Fruit fly (Drosophila melanogaster): ENCODE measurements around the gene CG14074.

Gene CG14074

DNA sequence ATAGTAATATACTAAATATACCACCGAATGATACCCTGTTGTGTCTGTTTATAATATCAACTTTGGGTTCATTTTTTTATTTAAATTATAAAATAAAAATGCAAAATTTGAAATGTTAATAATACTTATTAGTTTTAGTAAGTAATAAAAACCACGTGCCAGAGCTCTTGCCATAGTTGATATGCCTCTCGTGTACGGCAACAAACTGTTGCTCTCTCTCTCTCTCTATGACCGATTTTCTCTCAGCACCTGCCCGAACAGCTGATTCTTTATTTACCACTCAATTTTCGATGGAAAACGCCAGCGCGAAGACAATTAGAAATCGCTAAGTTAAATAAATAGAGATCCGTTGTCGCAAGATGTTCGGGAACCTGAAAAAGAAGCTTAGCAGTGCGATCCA is 1.5 kb downstream of the CG14074 start, which contains the start of gene Dysb (continued):
- TF ChIP-seq ham (GFP tag; IDR thresholded peaks at IDR 0.05) = no peak
- no peak for TF ChIP-seq pan (optimal IDR thresholded peaks at IDR 0.05)
- peak in 1 of 2 experiments; percentile 93 for TF ChIP-seq pan (GFP tag; optimal IDR thresholded peaks at IDR 0.05 in 1 of 2, IDR thresholded peaks at IDR 0.05 in 1 of 2)
- TF ChIP-seq Scr (GFP tag; IDR thresholded peaks at IDR 0.05; ENCODE audit: partially characterized antibody) = no peak
- peak; percentile 24 for TF ChIP-seq CG7745 (tag; optimal IDR thresholded peaks at IDR 0.05)
- TF ChIP-seq H15 (GFP tag; IDR thresholded peaks at IDR 0.05) = peak; percentile 90
- peak; percentile 86 for TF ChIP-seq kah (GFP tag; optimal IDR thresholded peaks at IDR 0.05)
- TF ChIP-seq hth (optimal IDR thresholded peaks at IDR 0.05) = no peak
- TF ChIP-seq CG15514 (GFP tag; optimal IDR thresholded peaks at IDR 0.05) = peak; percentile 85
- TF ChIP-seq CG11247 (GFP tag; IDR thresholded peaks at IDR 0.05) = peak; percentile 89
- peak; percentile 73 for TF ChIP-seq psq (GFP tag; optimal IDR thresholded peaks at IDR 0.05)
- peak; percentile 88 for TF ChIP-seq caup (GFP tag; optimal IDR thresholded peaks at IDR 0.05; ENCODE audit: severe bottlenecking)
- TF ChIP-seq shn (GFP tag; optimal IDR thresholded peaks at IDR 0.05) = peak; percentile 26
- peak; percentile 5 for TF ChIP-seq da (GFP tag; optimal IDR thresholded peaks at IDR 0.05)
- TF ChIP-seq row (GFP tag; IDR thresholded peaks at IDR 0.05) = peak; percentile 97
- TF ChIP-seq az2 (GFP tag; optimal IDR thresholded peaks at IDR 0.05) = peak; percentile 88
- TF ChIP-seq crc (GFP tag; optimal IDR thresholded peaks at IDR 0.05) = peak; percentile 42
- TF ChIP-seq CG13775 (GFP tag; optimal IDR thresholded peaks at IDR 0.05) = peak; percentile 78
- TF ChIP-seq CG2129 (GFP tag; IDR thresholded peaks at IDR 0.05; ENCODE audit: partially characterized antibody) = no peak
- no peak for TF ChIP-seq Hr39 (optimal IDR thresholded peaks at IDR 0.05)
- TF ChIP-seq CG18599 (GFP tag; optimal IDR thresholded peaks at IDR 0.05) = peak; percentile 91
- no peak; the same call in none of the 2 replicates for TF ChIP-seq ssp (GFP tag; IDR thresholded peaks at IDR 0.05)
- TF ChIP-seq toy (GFP tag; IDR thresholded peaks at IDR 0.05) = peak; percentile 77; the same call in 1 of the 2 replicates
- TF ChIP-seq lilli (GFP tag; optimal IDR thresholded peaks at IDR 0.05) = peak; percentile 84
- peak; percentile 89 for TF ChIP-seq so (GFP tag; IDR thresholded peaks at IDR 0.05)
- TF ChIP-seq crol (GFP tag; IDR thresholded peaks at IDR 0.05) = no peak
- TF ChIP-seq CG12299 (tag; optimal IDR thresholded peaks at IDR 0.05) = peak; percentile 86
- TF ChIP-seq jing (GFP tag; optimal IDR thresholded peaks at IDR 0.05) = peak; percentile 36
- TF ChIP-seq HLH4C (GFP tag; IDR thresholded peaks at IDR 0.05; ENCODE audit: partially characterized antibody) = no peak
- TF ChIP-seq Drgx (GFP tag; IDR thresholded peaks at IDR 0.05) = peak; percentile 92
- peak; percentile 83 for TF ChIP-seq Ssrp (tag; optimal IDR thresholded peaks at IDR 0.05)
- TF ChIP-seq sens-2 (GFP tag; IDR thresholded peaks at IDR 0.05) = no peak; the same call in 1 of the 2 replicates
- TF ChIP-seq stwl (tag; optimal IDR thresholded peaks at IDR 0.05) = peak; percentile 37
- TF ChIP-seq eve (GFP tag; optimal IDR thresholded peaks at IDR 0.05) = no peak
- peak in 1 of 2 experiments; percentile 56 for TF ChIP-seq Hr78 (GFP tag; optimal IDR thresholded peaks at IDR 0.05)
- peak; percentile 68 for TF ChIP-seq sug (tag; optimal IDR thresholded peaks at IDR 0.05)
- no peak for TF ChIP-seq mld (GFP tag; IDR thresholded peaks at IDR 0.05; ENCODE audit: partially characterized antibody)
- TF ChIP-seq CG10462 (GFP tag; optimal IDR thresholded peaks at IDR 0.05) = peak; percentile 45
- TF ChIP-seq tin (GFP tag; optimal IDR thresholded peaks at IDR 0.05) = peak; percentile 86
- TF ChIP-seq CG2712 (tag; optimal IDR thresholded peaks at IDR 0.05) = peak; percentile 94
- TF ChIP-seq ind (GFP tag; optimal IDR thresholded peaks at IDR 0.05) = peak; percentile 76
- TF ChIP-seq CG6175 (GFP tag; IDR thresholded peaks at IDR 0.05) = peak; percentile 73; the same call in 2 of the 3 replicates
- peak; percentile 61 for TF ChIP-seq pho (GFP tag; optimal IDR thresholded peaks at IDR 0.05)
- peak; percentile 76 for TF ChIP-seq CG4707 (GFP tag; optimal IDR thresholded peaks at IDR 0.05)
- TF ChIP-seq Poxn (GFP tag; IDR thresholded peaks at IDR 0.05) = peak; percentile 48; the same call in 1 of the 2 replicates
- TF ChIP-seq YL-1 (GFP tag; optimal IDR thresholded peaks at IDR 0.05) = peak; percentile 66
- TF ChIP-seq Bteb2 (GFP tag; optimal IDR thresholded peaks at IDR 0.05) = peak; percentile 56
- peak; percentile 88 for TF ChIP-seq CG8388 (GFP tag; optimal IDR thresholded peaks at IDR 0.05)
- TF ChIP-seq Dek (tag; optimal IDR thresholded peaks at IDR 0.05) = peak; percentile 92
- TF ChIP-seq tap (tag; optimal IDR thresholded peaks at IDR 0.05) = peak; percentile 90
- peak; percentile 92 for TF ChIP-seq CG9932 (GFP tag; IDR thresholded peaks at IDR 0.05)
